Fruit fly (Drosophila melanogaster): ENCODE results near the gene Sh.

Sh gene

dm6 chrX:18100146-18100669, 37.2 kb upstream of the Sh start:
- TF ChIP-seq toe (GFP tag; optimal IDR thresholded peaks at IDR 0.05): no peak
- no peak for TF ChIP-seq Clk (GFP tag; optimal IDR thresholded peaks at IDR 0.05)
- TF ChIP-seq CG7045 (GFP tag; optimal IDR thresholded peaks at IDR 0.05): no peak
- no peak for TF ChIP-seq CG14711 (tag; optimal IDR thresholded peaks at IDR 0.05)
- no peak for TF ChIP-seq pad (GFP tag; optimal IDR thresholded peaks at IDR 0.05)
- TF ChIP-seq bab1 (GFP tag; optimal IDR thresholded peaks at IDR 0.05): peak; percentile 0
- TF ChIP-seq CG5204 (GFP tag; optimal IDR thresholded peaks at IDR 0.05): no peak
- no peak for TF ChIP-seq Crg-1 (GFP tag; optimal IDR thresholded peaks at IDR 0.05)
- TF ChIP-seq CG1620 (GFP tag; optimal IDR thresholded peaks at IDR 0.05): no peak
- no peak for TF ChIP-seq kay (GFP tag; ENCODE audit: borderline replicate concordance)
- no peak for TF ChIP-seq CG33017 (tag; optimal IDR thresholded peaks at IDR 0.05)
- no peak for TF ChIP-seq tj (GFP tag; optimal IDR thresholded peaks at IDR 0.05)
- no peak for TF ChIP-seq CG12768 (GFP tag; optimal IDR thresholded peaks at IDR 0.05)
- TF ChIP-seq cnc (optimal IDR thresholded peaks at IDR 0.05): no peak
- peak; percentile 52 for TF ChIP-seq Mnt (GFP tag; optimal IDR thresholded peaks at IDR 0.05)
- TF ChIP-seq CG11617 (GFP tag; optimal IDR thresholded peaks at IDR 0.05): no peak
- TF ChIP-seq Hr96 (GFP tag; optimal IDR thresholded peaks at IDR 0.05): no peak
- peak; percentile 61 for TF ChIP-seq CG7101 (tag; optimal IDR thresholded peaks at IDR 0.05)
- TF ChIP-seq cic (GFP tag; optimal IDR thresholded peaks at IDR 0.05): peak; percentile 70
- TF ChIP-seq ovo (GFP tag; optimal IDR thresholded peaks at IDR 0.05): peak; percentile 42

DNA sequence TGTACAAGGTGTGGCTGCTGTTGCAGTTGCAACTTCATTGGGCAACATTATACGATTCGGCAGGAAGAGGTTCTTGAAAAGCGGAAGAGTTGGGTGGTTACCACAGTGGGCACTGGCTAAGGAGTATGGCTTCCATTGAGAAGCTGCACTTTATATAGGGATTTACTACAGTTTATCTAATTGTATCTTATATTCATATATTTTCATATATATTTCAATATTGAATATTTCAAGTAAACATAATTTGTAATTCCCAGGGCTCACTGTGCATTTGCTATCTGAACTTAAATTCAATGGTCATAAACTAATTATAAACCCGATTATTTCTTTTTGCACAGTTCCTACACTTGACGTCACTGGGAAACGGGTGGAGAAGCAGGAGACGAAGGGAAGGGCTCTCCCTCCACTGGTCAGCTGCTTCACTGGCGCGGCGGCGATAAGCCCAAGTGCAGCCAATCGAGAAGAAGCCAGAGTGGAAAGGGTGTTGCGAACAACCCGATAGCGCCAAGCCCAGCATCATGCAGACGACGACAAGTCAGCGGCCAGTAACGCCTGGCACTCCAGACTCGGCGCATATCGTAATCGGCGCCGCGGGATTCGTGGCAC, 31.8 kb upstream of the Sh start:
- peak; percentile 38 for TF ChIP-seq tj (GFP tag; optimal IDR thresholded peaks at IDR 0.05)
- peak; percentile 39 for TF ChIP-seq Clk (GFP tag; optimal IDR thresholded peaks at IDR 0.05)
- peak; percentile 61 for TF ChIP-seq pad (GFP tag; optimal IDR thresholded peaks at IDR 0.05)
- TF ChIP-seq CG11617 (GFP tag; optimal IDR thresholded peaks at IDR 0.05): peak; percentile 82
- peak; percentile 47 for TF ChIP-seq Mnt (GFP tag; optimal IDR thresholded peaks at IDR 0.05)
- TF ChIP-seq Crg-1 (GFP tag; optimal IDR thresholded peaks at IDR 0.05): peak; percentile 16
- TF ChIP-seq CG33017 (tag; optimal IDR thresholded peaks at IDR 0.05): peak; percentile 82
- TF ChIP-seq ovo (GFP tag; optimal IDR thresholded peaks at IDR 0.05): no peak
- peak; percentile 18 for TF ChIP-seq cic (GFP tag; optimal IDR thresholded peaks at IDR 0.05)
- TF ChIP-seq toe (GFP tag; optimal IDR thresholded peaks at IDR 0.05): no peak
- TF ChIP-seq CG14711 (tag; optimal IDR thresholded peaks at IDR 0.05): peak; percentile 75
- TF ChIP-seq CG5204 (GFP tag; optimal IDR thresholded peaks at IDR 0.05): no peak
- peak; percentile 80 for TF ChIP-seq CG12768 (GFP tag; optimal IDR thresholded peaks at IDR 0.05)
- no peak for TF ChIP-seq cnc (optimal IDR thresholded peaks at IDR 0.05)
- TF ChIP-seq kay (GFP tag; ENCODE audit: borderline replicate concordance): no peak
- TF ChIP-seq CG7045 (GFP tag; optimal IDR thresholded peaks at IDR 0.05): peak; percentile 71
- TF ChIP-seq bab1 (GFP tag; optimal IDR thresholded peaks at IDR 0.05): no peak
- TF ChIP-seq CG1620 (GFP tag; optimal IDR thresholded peaks at IDR 0.05): no peak
- TF ChIP-seq CG7101 (tag; optimal IDR thresholded peaks at IDR 0.05): peak; percentile 90
- TF ChIP-seq Hr96 (GFP tag; optimal IDR thresholded peaks at IDR 0.05): peak; percentile 3

dm6 chrX:18094130-18094529, 31.1 kb upstream of the Sh start:
- no peak for TF ChIP-seq CG5204 (GFP tag; optimal IDR thresholded peaks at IDR 0.05)
- no peak for TF ChIP-seq ovo (GFP tag; optimal IDR thresholded peaks at IDR 0.05)
- TF ChIP-seq kay (GFP tag; ENCODE audit: borderline replicate concordance): no peak
- TF ChIP-seq Mnt (GFP tag; optimal IDR thresholded peaks at IDR 0.05): no peak
- TF ChIP-seq Hr96 (GFP tag; optimal IDR thresholded peaks at IDR 0.05): no peak
- no peak for TF ChIP-seq cic (GFP tag; optimal IDR thresholded peaks at IDR 0.05)
- no peak for TF ChIP-seq CG1620 (GFP tag; optimal IDR thresholded peaks at IDR 0.05)
- no peak for TF ChIP-seq pad (GFP tag; optimal IDR thresholded peaks at IDR 0.05)
- TF ChIP-seq toe (GFP tag; optimal IDR thresholded peaks at IDR 0.05): no peak
- no peak for TF ChIP-seq CG7045 (GFP tag; optimal IDR thresholded peaks at IDR 0.05)
- no peak for TF ChIP-seq CG11617 (GFP tag; optimal IDR thresholded peaks at IDR 0.05)
- no peak for TF ChIP-seq CG33017 (tag; optimal IDR thresholded peaks at IDR 0.05)
- no peak for TF ChIP-seq tj (GFP tag; optimal IDR thresholded peaks at IDR 0.05)
- no peak for TF ChIP-seq Crg-1 (GFP tag; optimal IDR thresholded peaks at IDR 0.05)
- no peak for TF ChIP-seq CG14711 (tag; optimal IDR thresholded peaks at IDR 0.05)
- TF ChIP-seq CG12768 (GFP tag; optimal IDR thresholded peaks at IDR 0.05): no peak
- TF ChIP-seq Clk (GFP tag; optimal IDR thresholded peaks at IDR 0.05): no peak
- TF ChIP-seq bab1 (GFP tag; optimal IDR thresholded peaks at IDR 0.05): no peak
- TF ChIP-seq CG7101 (tag; optimal IDR thresholded peaks at IDR 0.05): no peak
- no peak for TF ChIP-seq cnc (optimal IDR thresholded peaks at IDR 0.05)

DNA sequence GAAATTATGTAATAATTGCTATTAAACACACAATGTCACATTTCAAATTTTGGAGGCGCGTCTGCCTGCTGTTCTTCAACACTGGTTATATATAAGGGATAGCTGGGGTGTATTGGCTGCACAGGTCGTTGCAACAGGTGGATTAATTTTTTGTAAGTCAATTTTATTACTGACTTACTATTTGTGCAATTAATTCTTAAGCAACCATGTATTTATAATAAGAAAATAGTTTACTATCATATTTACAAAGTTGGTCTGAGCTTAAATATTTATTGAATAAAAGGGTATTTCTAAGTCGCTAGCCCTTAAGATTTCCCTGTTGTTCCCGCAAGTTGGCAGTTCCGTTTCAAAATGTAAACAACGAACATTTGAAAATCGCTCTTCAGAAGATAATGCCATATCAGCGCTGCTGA, 29.8 kb upstream of the Sh start, which contains the start of gene RhoGAP16F:
Gene RhoGAP16F, plus strand, starts transcription at position 336 of the 413 bp plus-strand sequence.
- TF ChIP-seq Crg-1 (GFP tag; optimal IDR thresholded peaks at IDR 0.05) (peak; percentile 83), CG11617 (GFP tag; optimal IDR thresholded peaks at IDR 0.05) (peak; percentile 89), CG14711 (tag; optimal IDR thresholded peaks at IDR 0.05) (peak; percentile 81), ovo (GFP tag; optimal IDR thresholded peaks at IDR 0.05) (peak; percentile 78), kay (GFP tag; ENCODE audit: borderline replicate concordance) (peak; percentile 77), pad (GFP tag; optimal IDR thresholded peaks at IDR 0.05) (peak; percentile 79), Clk (GFP tag; optimal IDR thresholded peaks at IDR 0.05) (no peak), CG7045 (GFP tag; optimal IDR thresholded peaks at IDR 0.05) (peak; percentile 60), CG12768 (GFP tag; optimal IDR thresholded peaks at IDR 0.05) (peak; percentile 77), CG5204 (GFP tag; optimal IDR thresholded peaks at IDR 0.05) (peak; percentile 75), CG33017 (tag; optimal IDR thresholded peaks at IDR 0.05) (peak; percentile 73), CG1620 (GFP tag; optimal IDR thresholded peaks at IDR 0.05) (peak; percentile 93), tj (GFP tag; optimal IDR thresholded peaks at IDR 0.05) (peak; percentile 68), CG7101 (tag; optimal IDR thresholded peaks at IDR 0.05) (peak; percentile 90), Mnt (GFP tag; optimal IDR thresholded peaks at IDR 0.05) (peak; percentile 86), Hr96 (GFP tag; optimal IDR thresholded peaks at IDR 0.05) (peak; percentile 86), cnc (optimal IDR thresholded peaks at IDR 0.05) (no peak), cic (GFP tag; optimal IDR thresholded peaks at IDR 0.05) (peak; percentile 51), toe (GFP tag; optimal IDR thresholded peaks at IDR 0.05) (peak; percentile 64), bab1 (GFP tag; optimal IDR thresholded peaks at IDR 0.05) (peak; percentile 93)

dm6 chrX:18092126-18092525, 29.1 kb upstream of the Sh start:
- no peak for TF ChIP-seq kay (GFP tag; ENCODE audit: borderline replicate concordance)
- no peak for TF ChIP-seq toe (GFP tag; optimal IDR thresholded peaks at IDR 0.05)
- TF ChIP-seq ovo (GFP tag; optimal IDR thresholded peaks at IDR 0.05): no peak
- no peak for TF ChIP-seq CG14711 (tag; optimal IDR thresholded peaks at IDR 0.05)
- TF ChIP-seq CG7101 (tag; optimal IDR thresholded peaks at IDR 0.05): no peak
- TF ChIP-seq CG5204 (GFP tag; optimal IDR thresholded peaks at IDR 0.05): no peak
- TF ChIP-seq Clk (GFP tag; optimal IDR thresholded peaks at IDR 0.05): no peak
- TF ChIP-seq CG7045 (GFP tag; optimal IDR thresholded peaks at IDR 0.05): no peak
- no peak for TF ChIP-seq cnc (optimal IDR thresholded peaks at IDR 0.05)
- no peak for TF ChIP-seq Crg-1 (GFP tag; optimal IDR thresholded peaks at IDR 0.05)
- no peak for TF ChIP-seq CG12768 (GFP tag; optimal IDR thresholded peaks at IDR 0.05)
